Fruit fly (Drosophila melanogaster) whole organism: ENCODE measurements around the gene AspRS-m.

ENCODE experiments used
- CG8478 ChIP-seq: fragments of >200 bp; optimal IDR thresholded peaks from 2 replicates; lab custom pipeline; 2018; ENCODE audit warnings: inconsistent platforms
- Dll ChIP-seq: fragments of >200 bp; optimal IDR thresholded peaks from 2 replicates; lab custom pipeline; 2017
- EcR ChIP-seq, 2 experiments: fragments of >200 bp; optimal IDR thresholded peaks; 2 replicates each; lab custom pipeline; 2017; ENCODE audit warnings: missing biosample characterization in 2 of 2, missing genetic modification characterization in 2 of 2, missing genetic modification reagents in 2 of 2
- pan ChIP-seq: fragments of >200 bp; optimal IDR thresholded peaks from 2 replicates; lab custom pipeline; 2017
- psq ChIP-seq: fragments of >200 bp; optimal IDR thresholded peaks from 2 replicates; lab custom pipeline; 2017
- usp ChIP-seq: fragments of >200 bp; optimal IDR thresholded peaks from 2 replicates; lab custom pipeline; 2017; ENCODE audit warnings: missing biosample characterization, missing genetic modification characterization, mixed read lengths

Gene AspRS-m

dm6 chr2L:16803638-16804037, 23.2 kb upstream of the AspRS-m start:
- no peak for TF ChIP-seq pan (lab: Kevin White, UChicago)
- no peak for TF ChIP-seq usp (GFP tag; lab: Kevin White, UChicago)
- TF ChIP-seq Dll (lab: Kevin White, UChicago) = no peak
- no peak for TF ChIP-seq psq (lab: Kevin White, UChicago)
- TF ChIP-seq EcR (GFP tag; optimal IDR thresholded peaks at IDR 0.05; lab: Kevin White, UChicago) = no peak
- TF ChIP-seq CG8478 = no peak

- no peak for TF ChIP-seq usp (GFP tag; lab: Kevin White, UChicago)
- no peak for TF ChIP-seq pan (lab: Kevin White, UChicago)
- no peak for TF ChIP-seq CG8478
- no peak for TF ChIP-seq EcR (GFP tag; optimal IDR thresholded peaks at IDR 0.05; lab: Kevin White, UChicago)
- TF ChIP-seq psq (lab: Kevin White, UChicago) = no peak
- no peak for TF ChIP-seq Dll (lab: Kevin White, UChicago)
These were observed 22.4 kb upstream of the AspRS-m start, which contains the start of gene CG13272 for dm6 chr2L:16804376-16804934. CG13272 (plus strand) TSS chr2L:16804884.

- no peak for TF ChIP-seq pan (lab: Kevin White, UChicago)
- TF ChIP-seq EcR (GFP tag; optimal IDR thresholded peaks at IDR 0.05; lab: Kevin White, UChicago) = no peak
- TF ChIP-seq psq (lab: Kevin White, UChicago) = no peak
- no peak for TF ChIP-seq CG8478
- TF ChIP-seq Dll (lab: Kevin White, UChicago) = no peak
- no peak for TF ChIP-seq usp (GFP tag; lab: Kevin White, UChicago)
These were observed 18.1 kb upstream of the AspRS-m start for dm6 chr2L:16808752-16809151.

- TF ChIP-seq pan (lab: Kevin White, UChicago) (no peak), EcR (GFP tag; optimal IDR thresholded peaks at IDR 0.05; lab: Kevin White, UChicago) (no peak), usp (GFP tag; lab: Kevin White, UChicago) (no peak), Dll (lab: Kevin White, UChicago) (no peak), CG8478 (no peak)
These were observed 10.7 kb upstream of the AspRS-m start, which contains the start of gene mdy for dm6 chr2L:16815989-16816749. mdy (plus strand) TSS chr2L:16816660.

- TF ChIP-seq EcR (GFP tag; optimal IDR thresholded peaks at IDR 0.05; lab: Kevin White, UChicago) = peak; percentile 49 to 63
- TF ChIP-seq Dll (lab: Kevin White, UChicago) = no peak
These were observed 10.2 kb upstream of the AspRS-m start for dm6 chr2L:16816750-16817087.

dm6 chr2L:16817421-16818101, 9.3 kb upstream of the AspRS-m start:
- TF ChIP-seq Dll (lab: Kevin White, UChicago) (no peak), usp (GFP tag; lab: Kevin White, UChicago) (no peak), CG8478 (no peak), EcR (GFP tag; optimal IDR thresholded peaks at IDR 0.05; lab: Kevin White, UChicago) (no peak)

- TF ChIP-seq usp (GFP tag; lab: Kevin White, UChicago) = no peak
- TF ChIP-seq pan (lab: Kevin White, UChicago) = no peak
These were observed 8.4 kb upstream of the AspRS-m start for dm6 chr2L:16818335-16818973.

- TF ChIP-seq psq (lab: Kevin White, UChicago) = no peak
These were observed 7.2 kb upstream of the AspRS-m start for dm6 chr2L:16819714-16820113.

- TF ChIP-seq EcR (GFP tag; optimal IDR thresholded peaks at IDR 0.05; lab: Kevin White, UChicago) = no peak
- TF ChIP-seq Dll (lab: Kevin White, UChicago) = no peak
- no peak for TF ChIP-seq pan (lab: Kevin White, UChicago)
- TF ChIP-seq psq (lab: Kevin White, UChicago) = no peak
- TF ChIP-seq CG8478 = no peak
- TF ChIP-seq usp (GFP tag; lab: Kevin White, UChicago) = no peak
These were observed 5.9 kb upstream of the AspRS-m start, which contains the start of gene CG13280 for dm6 chr2L:16820993-16821392. CG13280 (minus strand) TSS chr2L:16821093.

dm6 chr2L:16824905-16825333, 2.0 kb upstream of the AspRS-m start, which contains the start of gene Cse1:
Cse1 (minus strand) TSS chr2L:16825207.
- TF ChIP-seq psq (lab: Kevin White, UChicago) = no peak
- no peak for TF ChIP-seq Dll (lab: Kevin White, UChicago)
- no peak for TF ChIP-seq usp (GFP tag; lab: Kevin White, UChicago)
- no peak for TF ChIP-seq pan (lab: Kevin White, UChicago)
- TF ChIP-seq CG8478 = peak; percentile 3
- no peak for TF ChIP-seq EcR (GFP tag; optimal IDR thresholded peaks at IDR 0.05; lab: Kevin White, UChicago)

- no peak for TF ChIP-seq EcR (GFP tag; optimal IDR thresholded peaks at IDR 0.05; lab: Kevin White, UChicago)
- TF ChIP-seq pan (lab: Kevin White, UChicago) = no peak
- no peak for TF ChIP-seq usp (GFP tag; lab: Kevin White, UChicago)
- no peak for TF ChIP-seq CG8478
- TF ChIP-seq psq (lab: Kevin White, UChicago) = no peak
- no peak for TF ChIP-seq Dll (lab: Kevin White, UChicago)
These were observed 7.5 kb downstream of the AspRS-m start, which contains the start of gene CG13282 for dm6 chr2L:16834402-16834801. CG13282 (minus strand) TSS chr2L:16834502.
